Fruit fly (Drosophila melanogaster) whole organism, wandering third instar larva: ENCODE data around the gene CG3566.

Source experiments
- CrebA ChIP-seq: fragments of 200-800 bp; sonication (Bioruptor generic); optimal IDR thresholded peaks from 2 replicates; lab custom pipeline; 2016; ENCODE audit warnings: missing biosample characterization, mild to moderate bottlenecking, missing genetic modification characterization, borderline replicate concordance
- br ChIP-seq: fragments of 200-800 bp; sonication (Bioruptor generic); optimal IDR thresholded peaks from 2 replicates; lab custom pipeline; 2016; ENCODE audit warnings: missing biosample characterization, missing genetic modification characterization
- h ChIP-seq: fragments of 200-800 bp; sonication (Bioruptor generic); optimal IDR thresholded peaks from 3 replicates; lab custom pipeline; 2016; ENCODE audit warnings: missing biosample characterization, mild to moderate bottlenecking, missing genetic modification characterization

- no peak for TF ChIP-seq br (GFP tag; lab: Kevin White, UChicago)
- no peak for TF ChIP-seq CrebA (GFP tag; lab: Kevin White, UChicago)
- no peak for TF ChIP-seq h (GFP tag; lab: Kevin White, UChicago)
Measured at dm6 chrX:6255414-6255915, 21.1 kb downstream of the CG3566 start, which contains the start of the genes Rbcn-3A and Spx.
